Worm (Caenorhabditis elegans): ENCODE results near the gene eif-2Balpha.

The eif-2Balpha gene

ce11 chrIII:9542280-9542679, 639 bp upstream of the eif-2Balpha start, which contains the start of gene mut-7:
TSS of gene mut-7 (minus strand) at chrIII:9542380.
- TF ChIP-seq tbx-2 (tag; optimal IDR thresholded peaks at IDR 0.05): no peak
- TF ChIP-seq ceh-9 (tag; optimal IDR thresholded peaks at IDR 0.05): no peak
- TF ChIP-seq ceh-19 (GFP tag; optimal IDR thresholded peaks at IDR 0.05): no peak
- TF ChIP-seq C08G9.2 (tag; optimal IDR thresholded peaks at IDR 0.05): no peak
- no peak for TF ChIP-seq ttx-3 (tag; optimal IDR thresholded peaks at IDR 0.05)
- no peak for TF ChIP-seq hlh-15 (tag; optimal IDR thresholded peaks at IDR 0.05)
- TF ChIP-seq K02D7.2 (tag; optimal IDR thresholded peaks at IDR 0.05): no peak
- no peak for TF ChIP-seq pros-1 (tag; optimal IDR thresholded peaks at IDR 0.05)
- no peak for TF ChIP-seq unc-55 (GFP tag; optimal IDR thresholded peaks at IDR 0.05)
- no peak for TF ChIP-seq sox-2 (GFP tag; IDR thresholded peaks at IDR 0.05)
- no peak for TF ChIP-seq che-1 (tag; optimal IDR thresholded peaks at IDR 0.05)
- TF ChIP-seq C38D4.7 (GFP tag; optimal IDR thresholded peaks at IDR 0.05): no peak
- no peak for TF ChIP-seq elt-2 (tag; optimal IDR thresholded peaks at IDR 0.05)
- no peak for TF ChIP-seq gmeb-2 (tag; optimal IDR thresholded peaks at IDR 0.05)
- no peak for TF ChIP-seq K09A11.1 (tag; optimal IDR thresholded peaks at IDR 0.05; ENCODE audit: insufficient read depth)
- no peak for TF ChIP-seq madf-2 (tag; optimal IDR thresholded peaks at IDR 0.05)
- no peak for TF ChIP-seq fkh-6 (tag; optimal IDR thresholded peaks at IDR 0.05)
- TF ChIP-seq mec-3 (tag; optimal IDR thresholded peaks at IDR 0.05; ENCODE audit: borderline replicate concordance): no peak
- TF ChIP-seq ref-2 (tag; optimal IDR thresholded peaks at IDR 0.05): no peak
- no peak for TF ChIP-seq pha-2 (tag; optimal IDR thresholded peaks at IDR 0.05)

- TF ChIP-seq lin-11 (tag; optimal IDR thresholded peaks at IDR 0.05) (no peak), fkh-10 (GFP tag; optimal IDR thresholded peaks at IDR 0.05) (no peak), K02D7.2 (tag; optimal IDR thresholded peaks at IDR 0.05) (no peak), F13H6.1 (tag; optimal IDR thresholded peaks at IDR 0.05) (no peak)
These were observed 1.2 kb downstream of the eif-2Balpha start, which contains the start of gene ZK1098.9 for ce11 chrIII:9544125-9544524. TSS of gene ZK1098.9 (plus strand) at chrIII:9544425.

ce11 chrIII:9544820-9545219, 1.9 kb downstream of the eif-2Balpha start, which contains the start of gene ZK1098.12:
TSS of gene ZK1098.12 (plus strand) at chrIII:9545120.
- no peak for TF ChIP-seq rnt-1 (tag; optimal IDR thresholded peaks at IDR 0.05)
- no peak for TF ChIP-seq hlh-6 (tag; optimal IDR thresholded peaks at IDR 0.05)
- no peak for TF ChIP-seq ceh-9 (tag; optimal IDR thresholded peaks at IDR 0.05)
- TF ChIP-seq ahr-1 (tag; optimal IDR thresholded peaks at IDR 0.05): no peak
- no peak for TF ChIP-seq ceh-48 (tag; optimal IDR thresholded peaks at IDR 0.05)
- no peak for TF ChIP-seq nhr-232 (tag; optimal IDR thresholded peaks at IDR 0.05)
- no peak for TF ChIP-seq dve-1 (tag; optimal IDR thresholded peaks at IDR 0.05)

ce11 chrIII:9546016-9546659, 3.2 kb downstream of the eif-2Balpha start, which contains the start of gene unc-16:
TSS of gene unc-16 (plus strand) at chrIII:9546258.
- TF ChIP-seq ref-2 (tag; optimal IDR thresholded peaks at IDR 0.05) (peak; percentile 25), madf-2 (tag; optimal IDR thresholded peaks at IDR 0.05) (no peak), ceh-18 (tag; optimal IDR thresholded peaks at IDR 0.05) (peak; percentile 58), sdc-2 (tag; optimal IDR thresholded peaks at IDR 0.05) (no peak), rnt-1 (tag; optimal IDR thresholded peaks at IDR 0.05) (peak; percentile 36), hlh-6 (tag; optimal IDR thresholded peaks at IDR 0.05) (no peak), nfya-1 (tag; optimal IDR thresholded peaks at IDR 0.05) (peak; percentile 95), T23F11.4 (GFP tag; optimal IDR thresholded peaks at IDR 0.05) (no peak), pha-4 (tag; optimal IDR thresholded peaks at IDR 0.05) (peak; percentile 78), K02D7.2 (tag; optimal IDR thresholded peaks at IDR 0.05) (no peak), ceh-34 (tag; optimal IDR thresholded peaks at IDR 0.05) (peak; percentile 70), fkh-10 (GFP tag; optimal IDR thresholded peaks at IDR 0.05) (no peak), hlh-8 (tag; optimal IDR thresholded peaks at IDR 0.05) (peak; percentile 55), tbx-2 (tag; optimal IDR thresholded peaks at IDR 0.05) (peak; percentile 74), ama-1 (optimal IDR thresholded peaks at IDR 0.05) (peak; percentile 1), odd-2 (tag; optimal IDR thresholded peaks at IDR 0.05) (no peak), ahr-1 (tag; optimal IDR thresholded peaks at IDR 0.05) (no peak), F13H6.1 (tag; optimal IDR thresholded peaks at IDR 0.05) (no peak), ets-4 (tag; optimal IDR thresholded peaks at IDR 0.05) (peak; percentile 40), ceh-48 (tag; optimal IDR thresholded peaks at IDR 0.05) (peak; percentile 99), elt-2 (tag; optimal IDR thresholded peaks at IDR 0.05) (peak; percentile 47), dve-1 (tag; optimal IDR thresholded peaks at IDR 0.05) (no peak), unc-42 (tag; optimal IDR thresholded peaks at IDR 0.05) (peak; percentile 36), ceh-19 (GFP tag; optimal IDR thresholded peaks at IDR 0.05) (no peak), eyg-1 (tag; optimal IDR thresholded peaks at IDR 0.05) (no peak), ceh-2 (tag; optimal IDR thresholded peaks at IDR 0.05) (no peak), hlh-30 (tag; optimal IDR thresholded peaks at IDR 0.05; ENCODE audit: insufficient read depth) (peak; percentile 93), unc-55 (GFP tag; optimal IDR thresholded peaks at IDR 0.05) (peak; percentile 90), ztf-16 (tag; optimal IDR thresholded peaks at IDR 0.05) (peak; percentile 56), unc-86 (tag; optimal IDR thresholded peaks at IDR 0.05) (peak; percentile 0)
